Worm (Caenorhabditis elegans) whole organism, mixed stage, embryonic: ENCODE data around the gene R05D8.9.

Source experiments
- M03D4.4 ChIP-seq: sonication (generic microtip); optimal IDR thresholded peaks from 2 replicates; lab custom pipeline; 2017; ENCODE audit warnings: mild to moderate bottlenecking, missing genetic modification characterization, missing compliant biosample characterization
- bed-3 ChIP-seq: fragments of 200-800 bp; sonication (Bioruptor generic); optimal IDR thresholded peaks from 3 replicates; lab custom pipeline; 2018; ENCODE audit warnings: mild to moderate bottlenecking, missing genetic modification characterization, moderate library complexity, missing compliant biosample characterization
- blmp-1 ChIP-seq: fragments of 150-350 bp; optimal IDR thresholded peaks from 2 replicates; lab custom pipeline; 2014; ENCODE audit warnings: missing biosample characterization, missing genetic modification characterization
- ceh-39 ChIP-seq: fragments of 150-350 bp; optimal IDR thresholded peaks from 2 replicates; lab custom pipeline; 2014; ENCODE audit warnings: missing biosample characterization, missing genetic modification characterization
- ceh-43 ChIP-seq: fragments of 200-800 bp; sonication (Bioruptor generic); optimal IDR thresholded peaks from 2 replicates; lab custom pipeline; 2018; ENCODE audit warnings: mild to moderate bottlenecking, missing genetic modification characterization, moderate library complexity, missing compliant biosample characterization
- ceh-83 ChIP-seq: fragments of 200-800 bp; sonication (Bioruptor generic); optimal IDR thresholded peaks from 2 replicates; lab custom pipeline; 2018; ENCODE audit warnings: mild to moderate bottlenecking, missing genetic modification characterization, missing compliant biosample characterization
- ces-1 ChIP-seq: fragments of 150-350 bp; optimal IDR thresholded peaks from 2 replicates; lab custom pipeline; 2014; ENCODE audit warnings: missing biosample characterization, missing genetic modification reagents, missing genetic modification characterization
- cnd-1 ChIP-seq: fragments of 200-800 bp; sonication (Bioruptor generic); optimal IDR thresholded peaks from 2 replicates; lab custom pipeline; 2018; ENCODE audit warnings: mild to moderate bottlenecking, missing genetic modification characterization, missing compliant biosample characterization
- drap-1 ChIP-seq: fragments of 200-800 bp; sonication (Bioruptor generic); optimal IDR thresholded peaks from 3 replicates; lab custom pipeline; 2018; ENCODE audit warnings: mild to moderate bottlenecking, missing genetic modification characterization, missing compliant biosample characterization
- elt-1 ChIP-seq: sonication (generic microtip); optimal IDR thresholded peaks from 2 replicates; lab custom pipeline; 2017; ENCODE audit warnings: missing genetic modification characterization, mild to moderate bottlenecking, missing compliant biosample characterization, antibody characterized with exemption, moderate library complexity, borderline replicate concordance; ENCODE audit not compliant: insufficient read depth
- elt-3 ChIP-seq: fragments of 150-350 bp; optimal IDR thresholded peaks from 2 replicates; lab custom pipeline; 2014; ENCODE audit warnings: missing biosample characterization, missing genetic modification characterization
- flh-1 ChIP-seq: fragments of 200-800 bp; sonication (Bioruptor generic); optimal IDR thresholded peaks from 2 replicates; lab custom pipeline; 2018; ENCODE audit warnings: mild to moderate bottlenecking, missing genetic modification characterization, moderate library complexity, missing compliant biosample characterization
- ham-2 ChIP-seq: fragments of 200-800 bp; sonication (Bioruptor generic); optimal IDR thresholded peaks from 2 replicates; lab custom pipeline; 2018; ENCODE audit warnings: mild to moderate bottlenecking, missing genetic modification characterization, missing compliant biosample characterization
- hlh-1 ChIP-seq: fragments of 150-350 bp; optimal IDR thresholded peaks from 2 replicates; lab custom pipeline; 2014; ENCODE audit warnings: missing biosample characterization, missing genetic modification reagents, missing genetic modification characterization
- lin-13 ChIP-seq: fragments of 150-350 bp; optimal IDR thresholded peaks from 2 replicates; lab custom pipeline; 2014; ENCODE audit warnings: missing biosample characterization, missing genetic modification characterization
- lin-32 ChIP-seq: fragments of 200-800 bp; sonication (Bioruptor generic); optimal IDR thresholded peaks from 2 replicates; lab custom pipeline; 2018; ENCODE audit warnings: mild to moderate bottlenecking, missing genetic modification characterization, missing compliant biosample characterization
- lsy-2 ChIP-seq: fragments of 150-350 bp; optimal IDR thresholded peaks from 2 replicates; lab custom pipeline; 2014; ENCODE audit warnings: missing biosample characterization, missing genetic modification characterization
- mab-5 ChIP-seq: fragments of 150-350 bp; optimal IDR thresholded peaks from 2 replicates; lab custom pipeline; 2014; ENCODE audit warnings: missing biosample characterization, missing genetic modification characterization
- mls-2 ChIP-seq: sonication (generic microtip); optimal IDR thresholded peaks from 2 replicates; lab custom pipeline; 2016; ENCODE audit warnings: mild to moderate bottlenecking, missing genetic modification characterization, moderate library complexity, missing compliant biosample characterization
- nhr-12 ChIP-seq: fragments of 150-350 bp; optimal IDR thresholded peaks from 2 replicates; lab custom pipeline; 2014; ENCODE audit warnings: missing biosample characterization, missing genetic modification characterization
- nhr-2 ChIP-seq: fragments of 150-350 bp; optimal IDR thresholded peaks from 2 replicates; lab custom pipeline; 2014; ENCODE audit warnings: missing biosample characterization, missing genetic modification characterization
- nhr-237 ChIP-seq: fragments of 150-350 bp; optimal IDR thresholded peaks from 2 replicates; lab custom pipeline; 2014; ENCODE audit warnings: missing biosample characterization, missing genetic modification characterization
- nhr-28 ChIP-seq: fragments of 150-350 bp; optimal IDR thresholded peaks from 2 replicates; lab custom pipeline; 2014; ENCODE audit warnings: missing biosample characterization, missing genetic modification characterization
- nhr-76 ChIP-seq: sonication (generic microtip); optimal IDR thresholded peaks from 2 replicates; lab custom pipeline; 2017; ENCODE audit warnings: missing biosample characterization, missing genetic modification characterization
- pha-4 ChIP-seq: fragments of 150-350 bp; optimal IDR thresholded peaks from 2 replicates; lab custom pipeline; 2018; ENCODE audit warnings: missing biosample characterization, missing genetic modification reagents, missing genetic modification characterization
- sem-2 ChIP-seq: fragments of 200-800 bp; sonication (Bioruptor generic); optimal IDR thresholded peaks from 2 replicates; lab custom pipeline; 2018; ENCODE audit warnings: mild to moderate bottlenecking, missing genetic modification characterization, missing compliant biosample characterization
- sptf-1 ChIP-seq: sonication (generic microtip); optimal IDR thresholded peaks from 2 replicates; lab custom pipeline; 2017; ENCODE audit warnings: mild to moderate bottlenecking, missing genetic modification characterization, moderate library complexity, missing compliant biosample characterization
- unc-120 ChIP-seq: sonication (generic microtip); optimal IDR thresholded peaks from 2 replicates; lab custom pipeline; 2017; ENCODE audit warnings: missing genetic modification characterization, missing compliant biosample characterization; ENCODE audit not compliant: poor library complexity, severe bottlenecking
- unc-39 ChIP-seq: fragments of 150-350 bp; optimal IDR thresholded peaks from 2 replicates; lab custom pipeline; 2014; ENCODE audit warnings: missing biosample characterization, missing genetic modification characterization
- unc-62 ChIP-seq: fragments of 150-350 bp; optimal IDR thresholded peaks from 2 replicates; lab custom pipeline; 2014; ENCODE audit warnings: missing biosample characterization, missing genetic modification reagents, missing genetic modification characterization
- zip-8 ChIP-seq: fragments of 150-350 bp; optimal IDR thresholded peaks from 2 replicates; lab custom pipeline; 2014; ENCODE audit warnings: missing biosample characterization, missing genetic modification characterization
- ztf-11 ChIP-seq: fragments of 150-350 bp; optimal IDR thresholded peaks from 2 replicates; lab custom pipeline; 2014; ENCODE audit warnings: missing biosample characterization, missing genetic modification characterization

R05D8.9 gene

DNA sequence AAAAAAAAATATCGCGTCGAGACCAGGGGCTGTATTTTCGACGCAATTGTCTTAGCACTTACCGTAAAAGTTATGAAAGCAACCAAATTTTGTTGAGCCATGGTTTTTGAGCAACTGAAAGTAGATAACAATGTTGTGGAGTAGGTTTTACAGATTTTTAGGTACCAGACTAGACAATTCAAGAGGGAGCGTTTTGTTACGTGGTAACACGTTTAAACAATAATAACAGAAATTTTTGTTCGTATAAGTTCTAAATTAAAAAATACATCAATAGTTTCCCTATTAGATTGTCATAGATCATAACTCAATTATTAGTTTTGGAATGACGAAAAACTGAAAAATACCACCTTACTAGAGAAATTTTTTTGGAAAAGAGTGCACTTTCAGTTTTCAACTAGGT lies 17.4 kb downstream of the R05D8.9 start, which contains the start of gene srx-24:
srx-24 (minus strand) TSS at position 101 of the 400 bp plus-strand sequence.
- TF ChIP-seq drap-1: no peak
- no peak for TF ChIP-seq ces-1 (GFP tag; lab: Kevin White, UChicago)
- TF ChIP-seq unc-120 (tag; lab: Kevin White, UChicago): no peak
- no peak for TF ChIP-seq ceh-83

DNA sequence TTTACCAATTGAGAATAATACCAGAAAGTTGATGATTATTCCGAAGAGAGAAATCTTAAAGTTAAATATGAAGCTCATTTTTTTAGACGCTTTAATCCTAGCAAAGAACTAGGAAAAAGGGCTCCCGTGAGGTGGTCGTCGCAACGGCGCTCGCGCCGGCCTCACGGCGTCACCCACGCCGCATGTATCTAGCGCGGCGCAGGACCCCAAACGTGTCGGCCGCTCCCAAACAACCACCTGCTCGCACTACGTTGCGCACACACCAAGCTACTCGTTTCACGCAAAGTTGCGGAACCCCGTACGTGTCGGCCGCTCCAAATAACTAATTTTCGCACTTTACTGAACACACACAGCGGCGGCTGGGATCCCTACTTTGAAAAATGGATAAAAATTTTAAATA lies 21.0 kb downstream of the R05D8.9 start:
- no peak for TF ChIP-seq ceh-39
- no peak for TF ChIP-seq flh-1 (GFP tag; lab: Kevin White, UChicago)
- TF ChIP-seq hlh-1 (tag; lab: Kevin White, UChicago): no peak
- TF ChIP-seq nhr-28 (tag; lab: Kevin White, UChicago): no peak

DNA sequence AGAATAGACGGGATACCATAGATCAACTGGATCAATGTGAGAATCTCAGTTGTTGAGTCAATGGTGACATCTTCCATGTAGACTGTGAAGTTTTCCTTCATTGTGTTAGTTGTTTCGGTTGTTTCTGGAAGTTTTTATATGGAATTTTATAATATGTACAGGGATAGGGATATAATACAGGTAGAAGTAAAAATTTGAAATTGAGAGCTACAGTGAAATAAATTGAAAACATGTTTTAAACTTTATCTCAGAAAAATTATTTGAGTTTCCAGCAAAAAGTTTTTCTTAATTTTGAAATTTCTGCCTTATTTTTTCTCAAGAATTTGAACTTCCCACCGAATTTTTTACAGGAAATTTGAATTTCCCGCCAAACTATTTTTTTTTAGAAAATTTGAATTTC lies 25.1 kb downstream of the R05D8.9 start, which contains the start of gene srg-62:
srg-62 (minus strand) TSS at position 101 of the 400 bp plus-strand sequence.
- TF ChIP-seq sem-2 (GFP tag; lab: Kevin White, UChicago) (no peak), M03D4.4 (tag; lab: Kevin White, UChicago) (no peak), mls-2 (tag; lab: Kevin White, UChicago) (no peak), ces-1 (GFP tag; lab: Kevin White, UChicago) (no peak), zip-8 (tag; lab: Kevin White, UChicago) (no peak), nhr-76 (no peak), pha-4 (tag; lab: Kevin White, UChicago) (no peak), nhr-12 (tag; lab: Kevin White, UChicago) (no peak), elt-1 (no peak), hlh-1 (tag; lab: Kevin White, UChicago) (no peak), unc-39 (tag; lab: Kevin White, UChicago) (no peak), bed-3 (GFP tag; lab: Kevin White, UChicago) (no peak), nhr-28 (tag; lab: Kevin White, UChicago) (no peak), elt-3 (no peak), sptf-1 (tag; lab: Kevin White, UChicago) (no peak)

DNA sequence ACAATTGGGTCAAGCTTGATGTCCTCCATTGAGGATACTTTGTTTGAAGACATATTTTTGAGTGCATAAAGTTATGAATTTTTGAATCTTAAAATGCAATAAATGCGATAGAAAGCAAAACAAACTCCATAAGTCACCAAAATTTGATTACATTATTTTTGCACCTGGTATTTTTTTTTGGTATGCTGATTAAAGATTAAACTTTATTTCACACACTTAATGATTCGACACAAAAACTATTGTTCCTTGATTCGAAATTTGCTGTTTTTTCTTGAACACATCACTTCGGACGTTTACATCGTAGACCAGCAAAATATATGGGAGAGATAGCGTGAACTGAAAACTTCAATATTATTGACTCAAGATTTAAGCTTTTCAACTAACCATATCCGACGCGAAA lies 27.1 kb downstream of the R05D8.9 start, which contains the start of gene srg-61:
srg-61 (minus strand) TSS at position 101 of the 400 bp plus-strand sequence.
- no peak for TF ChIP-seq lin-13
- TF ChIP-seq unc-39 (tag; lab: Kevin White, UChicago): no peak
- TF ChIP-seq ham-2 (GFP tag; lab: Kevin White, UChicago): no peak
- no peak for TF ChIP-seq ces-1 (GFP tag; lab: Kevin White, UChicago)
- no peak for TF ChIP-seq mls-2 (tag; lab: Kevin White, UChicago)
- no peak for TF ChIP-seq lsy-2
- TF ChIP-seq lin-32 (GFP tag; lab: Kevin White, UChicago): no peak
- no peak for TF ChIP-seq nhr-237 (tag; lab: Kevin White, UChicago)
- TF ChIP-seq unc-62: no peak
- TF ChIP-seq zip-8 (tag; lab: Kevin White, UChicago): no peak
- no peak for TF ChIP-seq ztf-11
- no peak for TF ChIP-seq ceh-43
- TF ChIP-seq ceh-83: no peak
- TF ChIP-seq mab-5: no peak
- no peak for TF ChIP-seq flh-1 (GFP tag; lab: Kevin White, UChicago)
- no peak for TF ChIP-seq nhr-2
- TF ChIP-seq sptf-1 (tag; lab: Kevin White, UChicago): no peak
- no peak for TF ChIP-seq M03D4.4 (tag; lab: Kevin White, UChicago)

DNA sequence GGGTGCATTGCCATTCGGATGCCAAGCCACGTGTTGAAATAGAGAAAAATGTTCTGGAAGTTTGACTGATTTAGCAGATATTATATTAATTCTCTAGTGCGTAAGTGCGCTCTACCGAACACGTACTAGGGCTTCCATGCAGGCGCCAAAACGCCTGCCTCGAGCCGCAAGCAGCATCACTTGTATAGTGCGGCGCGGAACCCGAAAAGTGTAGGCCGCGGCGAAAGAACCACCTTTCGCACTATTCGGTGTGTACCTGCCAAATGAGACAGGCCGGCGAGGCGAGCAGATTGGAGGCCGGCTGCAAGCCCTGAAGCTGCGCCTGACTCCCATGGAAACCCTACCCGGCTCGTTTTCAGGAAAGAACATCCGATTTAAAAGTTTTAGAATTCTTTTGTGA lies 27.8 kb downstream of the R05D8.9 start:
- TF ChIP-seq unc-39 (tag; lab: Kevin White, UChicago) (no peak), nhr-2 (no peak), unc-120 (tag; lab: Kevin White, UChicago) (no peak), nhr-28 (tag; lab: Kevin White, UChicago) (no peak), nhr-76 (no peak), cnd-1 (no peak), flh-1 (GFP tag; lab: Kevin White, UChicago) (no peak), blmp-1 (no peak), elt-3 (no peak), bed-3 (GFP tag; lab: Kevin White, UChicago) (no peak), unc-62 (no peak), mls-2 (tag; lab: Kevin White, UChicago) (no peak), mab-5 (no peak), hlh-1 (tag; lab: Kevin White, UChicago) (no peak), elt-1 (no peak)
